Worm (Caenorhabditis elegans) whole organism, L4 larva: ENCODE data around the gene D1046.18.

ENCODE experiments used
- ama-1 ChIP-seq: fragments of 150-350 bp; optimal IDR thresholded peaks from 2 replicates; lab custom pipeline; 2014; ENCODE audit warnings: inconsistent platforms, mixed read lengths
- egl-27 ChIP-seq: sonication (generic microtip); optimal IDR thresholded peaks from 3 replicates; lab custom pipeline; 2017; ENCODE audit warnings: missing biosample characterization, missing genetic modification reagents, missing genetic modification characterization
- gei-8 ChIP-seq: fragments of 200-800 bp; sonication (Bioruptor generic); optimal IDR thresholded peaks from 2 replicates; lab custom pipeline; 2018; ENCODE audit warnings: mild to moderate bottlenecking, missing genetic modification characterization, missing compliant biosample characterization
- hmg-1.1 ChIP-seq: fragments of 200-800 bp; sonication (Bioruptor generic); IDR thresholded peaks from 2 replicates; pipeline ENCODE4 v1.3.6; 2022; ENCODE audit warnings: missing genetic modification reagents, missing genetic modification characterization, missing compliant biosample characterization
- lin-13 ChIP-seq: fragments of 150-350 bp; optimal IDR thresholded peaks from 2 replicates; lab custom pipeline; 2014; ENCODE audit warnings: missing biosample characterization, missing genetic modification reagents, missing genetic modification characterization
- nhr-237 ChIP-seq: sonication (generic microtip); optimal IDR thresholded peaks from 2 replicates; lab custom pipeline; 2017; ENCODE audit warnings: missing biosample characterization, missing genetic modification characterization
- pqm-1 ChIP-seq: sonication (generic microtip); optimal IDR thresholded peaks from 2 replicates; lab custom pipeline; 2017; ENCODE audit warnings: missing biosample characterization, missing genetic modification characterization

DNA sequence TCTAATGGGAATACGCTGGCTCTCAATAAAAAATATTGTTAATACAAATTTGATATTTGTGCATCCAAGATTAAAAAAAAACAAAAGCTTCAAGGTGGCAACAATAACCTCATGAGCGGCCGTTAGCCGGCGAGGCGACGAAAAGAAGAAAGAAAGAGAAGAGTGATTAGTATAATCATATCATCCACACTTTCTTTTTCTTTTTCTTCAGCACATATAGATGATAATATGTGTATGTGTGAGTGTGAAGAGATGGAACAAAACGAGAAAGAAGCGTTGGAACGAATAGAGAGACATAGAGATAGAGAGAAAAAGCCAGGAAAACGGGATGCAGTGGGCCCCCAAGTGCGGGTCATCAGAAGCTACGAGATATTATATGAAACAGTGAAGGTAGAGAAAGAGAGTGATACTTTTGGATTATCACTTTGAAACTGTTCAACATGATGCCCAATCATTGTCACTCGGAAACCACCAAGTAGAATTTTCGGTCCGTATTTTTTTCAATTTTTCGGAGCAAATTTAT, 9.7 kb upstream of the D1046.18 start:
- TF ChIP-seq gei-8 (GFP tag; lab: Kevin White, UChicago): no peak
- no peak for TF ChIP-seq hmg-1.1
- no peak for TF ChIP-seq ama-1 (lab: Kevin White, UChicago)
- TF ChIP-seq nhr-237 (tag; lab: Kevin White, UChicago): no peak
- TF ChIP-seq lin-13 (GFP tag; lab: Kevin White, UChicago): no peak
- TF ChIP-seq pqm-1 (tag; lab: Kevin White, UChicago): no peak
- no peak for TF ChIP-seq egl-27 (tag; lab: Kevin White, UChicago)
